Worm (Caenorhabditis elegans) whole organism, L3 larva: ENCODE measurements around the gene K02D10.4.

ENCODE experiments used
- ama-1 ChIP-seq: fragments of 150-350 bp; optimal IDR thresholded peaks from 2 replicates; lab custom pipeline; 2018
- ceh-16 ChIP-seq: sonication (generic microtip); optimal IDR thresholded peaks from 2 replicates; lab custom pipeline; 2017; ENCODE audit warnings: missing biosample characterization, missing genetic modification characterization
- elt-2 ChIP-seq: sonication (generic microtip); optimal IDR thresholded peaks from 2 replicates; lab custom pipeline; 2016; ENCODE audit warnings: missing genetic modification reagents, mild to moderate bottlenecking, missing genetic modification characterization, missing compliant biosample characterization
- jun-1 ChIP-seq: fragments of 150-350 bp; optimal IDR thresholded peaks from 2 replicates; lab custom pipeline; 2014; ENCODE audit warnings: missing biosample characterization, missing genetic modification reagents, missing genetic modification characterization
- nhr-11 ChIP-seq: fragments of 150-350 bp; optimal IDR thresholded peaks from 2 replicates; lab custom pipeline; 2014; ENCODE audit warnings: missing biosample characterization, missing genetic modification characterization
- nhr-23 ChIP-seq: fragments of 150-350 bp; optimal IDR thresholded peaks from 2 replicates; lab custom pipeline; 2014; ENCODE audit warnings: missing biosample characterization, missing genetic modification reagents, missing genetic modification characterization
- nhr-237 ChIP-seq: fragments of 150-350 bp; optimal IDR thresholded peaks from 2 replicates; lab custom pipeline; 2014; ENCODE audit warnings: missing biosample characterization, missing genetic modification characterization
- nhr-67 ChIP-seq: fragments of 150-350 bp; optimal IDR thresholded peaks from 2 replicates; lab custom pipeline; 2014; ENCODE audit warnings: missing biosample characterization, missing genetic modification characterization
- nhr-76 ChIP-seq: fragments of 150-350 bp; sonication (generic microtip); optimal IDR thresholded peaks from 5 replicates; lab custom pipeline; 2014; ENCODE audit warnings: missing biosample characterization, missing genetic modification characterization
- unc-39 ChIP-seq: sonication (generic microtip); optimal IDR thresholded peaks from 4 replicates; lab custom pipeline; 2017; ENCODE audit warnings: missing biosample characterization, missing genetic modification characterization
- zag-1 ChIP-seq: fragments of 150-350 bp; optimal IDR thresholded peaks from 2 replicates; lab custom pipeline; 2014; ENCODE audit warnings: missing biosample characterization, missing genetic modification characterization

DNA sequence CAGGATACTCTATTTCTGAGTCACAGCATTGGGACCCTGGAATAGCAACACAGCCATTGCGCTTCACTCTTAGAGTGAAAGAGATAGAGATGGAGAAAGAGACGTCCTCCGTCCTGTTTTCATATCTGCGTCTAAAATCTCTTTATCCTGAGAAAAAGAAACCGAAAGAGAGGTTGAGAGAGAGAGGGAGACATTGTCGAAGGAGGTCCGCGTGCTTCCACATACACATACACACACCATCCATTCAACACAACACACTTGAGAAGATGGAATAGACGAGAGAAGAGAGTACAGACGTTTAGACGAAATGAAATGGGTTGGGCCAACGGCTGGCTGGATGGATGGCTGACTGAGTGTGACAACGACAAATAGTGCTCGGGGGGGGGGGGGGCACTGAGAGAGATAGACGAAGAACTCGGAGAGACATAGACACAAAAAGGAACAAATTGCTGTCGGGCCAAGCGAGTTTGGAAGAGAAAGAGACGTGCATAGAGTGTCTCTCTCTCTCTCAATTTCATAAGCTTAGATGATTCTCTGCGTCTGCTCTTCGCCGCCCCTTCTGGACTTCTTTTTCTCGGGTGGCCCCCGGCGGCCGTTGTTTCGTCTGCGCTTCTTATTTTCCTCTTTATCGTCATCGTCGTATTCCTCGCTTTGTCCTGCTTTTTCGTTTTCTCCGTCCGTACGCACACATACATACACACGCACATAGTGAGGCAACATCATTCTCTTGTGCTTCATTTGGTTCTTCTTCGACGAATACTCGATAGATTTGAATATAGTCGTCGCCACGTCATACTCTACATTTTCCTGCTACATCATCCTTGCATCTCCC is 20.4 kb upstream of the K02D10.4 start, which contains the start of gene F54F2.6:
- peak; percentile 84 for TF ChIP-seq nhr-11 (tag; lab: Kevin White, UChicago)
- peak; percentile 76 for TF ChIP-seq zag-1
- TF ChIP-seq nhr-76: no peak
- peak; percentile 37 for TF ChIP-seq ama-1 (lab: Kevin White, UChicago)
- no peak for TF ChIP-seq nhr-67 (tag; lab: Kevin White, UChicago)
- no peak for TF ChIP-seq nhr-237 (tag; lab: Kevin White, UChicago)
- TF ChIP-seq jun-1 (tag; lab: Kevin White, UChicago): peak; percentile 91
- TF ChIP-seq nhr-23 (tag; lab: Kevin White, UChicago): peak; percentile 40
- TF ChIP-seq elt-2: peak; percentile 71
- no peak for TF ChIP-seq ceh-16
- peak; percentile 44 for TF ChIP-seq unc-39 (tag; lab: Kevin White, UChicago)
